Worm (Caenorhabditis elegans) whole organism, mixed stage, embryonic: ENCODE data around the gene txt-3.
A peak's percentile ranks its signal among the peaks of the same experiment; 100 is the strongest.

ENCODE experiments used
- M03D4.4 ChIP-seq: sonication (generic microtip); optimal IDR thresholded peaks from 2 replicates; lab custom pipeline; 2017; ENCODE audit warnings: mild to moderate bottlenecking, missing genetic modification characterization, missing compliant biosample characterization
- bed-3 ChIP-seq: fragments of 200-800 bp; sonication (Bioruptor generic); optimal IDR thresholded peaks from 3 replicates; lab custom pipeline; 2018; ENCODE audit warnings: mild to moderate bottlenecking, missing genetic modification characterization, moderate library complexity, missing compliant biosample characterization
- blmp-1 ChIP-seq: fragments of 150-350 bp; optimal IDR thresholded peaks from 2 replicates; lab custom pipeline; 2014; ENCODE audit warnings: missing biosample characterization, missing genetic modification characterization
- ceh-39 ChIP-seq: fragments of 150-350 bp; optimal IDR thresholded peaks from 2 replicates; lab custom pipeline; 2014; ENCODE audit warnings: missing biosample characterization, missing genetic modification characterization
- ceh-43 ChIP-seq: fragments of 200-800 bp; sonication (Bioruptor generic); optimal IDR thresholded peaks from 2 replicates; lab custom pipeline; 2018; ENCODE audit warnings: mild to moderate bottlenecking, missing genetic modification characterization, moderate library complexity, missing compliant biosample characterization
- ces-1 ChIP-seq: fragments of 150-350 bp; optimal IDR thresholded peaks from 2 replicates; lab custom pipeline; 2014; ENCODE audit warnings: missing biosample characterization, missing genetic modification reagents, missing genetic modification characterization
- cnd-1 ChIP-seq: fragments of 200-800 bp; sonication (Bioruptor generic); optimal IDR thresholded peaks from 2 replicates; lab custom pipeline; 2018; ENCODE audit warnings: mild to moderate bottlenecking, missing genetic modification characterization, missing compliant biosample characterization
- elt-1 ChIP-seq: sonication (generic microtip); optimal IDR thresholded peaks from 2 replicates; lab custom pipeline; 2017; ENCODE audit warnings: missing genetic modification characterization, mild to moderate bottlenecking, missing compliant biosample characterization, antibody characterized with exemption, moderate library complexity, borderline replicate concordance; ENCODE audit not compliant: insufficient read depth
- elt-3 ChIP-seq: fragments of 150-350 bp; optimal IDR thresholded peaks from 2 replicates; lab custom pipeline; 2014; ENCODE audit warnings: missing biosample characterization, missing genetic modification characterization
- flh-1 ChIP-seq: fragments of 200-800 bp; sonication (Bioruptor generic); optimal IDR thresholded peaks from 2 replicates; lab custom pipeline; 2018; ENCODE audit warnings: mild to moderate bottlenecking, missing genetic modification characterization, moderate library complexity, missing compliant biosample characterization
- ham-2 ChIP-seq: fragments of 200-800 bp; sonication (Bioruptor generic); optimal IDR thresholded peaks from 2 replicates; lab custom pipeline; 2018; ENCODE audit warnings: mild to moderate bottlenecking, missing genetic modification characterization, missing compliant biosample characterization
- lin-13 ChIP-seq: fragments of 150-350 bp; optimal IDR thresholded peaks from 2 replicates; lab custom pipeline; 2014; ENCODE audit warnings: missing biosample characterization, missing genetic modification characterization
- lin-32 ChIP-seq: fragments of 200-800 bp; sonication (Bioruptor generic); optimal IDR thresholded peaks from 2 replicates; lab custom pipeline; 2018; ENCODE audit warnings: mild to moderate bottlenecking, missing genetic modification characterization, missing compliant biosample characterization
- lsy-2 ChIP-seq: fragments of 150-350 bp; optimal IDR thresholded peaks from 2 replicates; lab custom pipeline; 2014; ENCODE audit warnings: missing biosample characterization, missing genetic modification characterization
- mep-1 ChIP-seq: fragments of 150-350 bp; optimal IDR thresholded peaks from 2 replicates; lab custom pipeline; 2017; ENCODE audit warnings: missing biosample characterization, missing genetic modification reagents, missing genetic modification characterization, inconsistent platforms
- mls-2 ChIP-seq: sonication (generic microtip); optimal IDR thresholded peaks from 2 replicates; lab custom pipeline; 2016; ENCODE audit warnings: mild to moderate bottlenecking, missing genetic modification characterization, moderate library complexity, missing compliant biosample characterization
- nhr-12 ChIP-seq: fragments of 150-350 bp; optimal IDR thresholded peaks from 2 replicates; lab custom pipeline; 2014; ENCODE audit warnings: missing biosample characterization, missing genetic modification characterization
- nhr-2 ChIP-seq: fragments of 150-350 bp; optimal IDR thresholded peaks from 2 replicates; lab custom pipeline; 2014; ENCODE audit warnings: missing biosample characterization, missing genetic modification characterization
- nhr-237 ChIP-seq: fragments of 150-350 bp; optimal IDR thresholded peaks from 2 replicates; lab custom pipeline; 2014; ENCODE audit warnings: missing biosample characterization, missing genetic modification characterization
- nhr-28 ChIP-seq: fragments of 150-350 bp; optimal IDR thresholded peaks from 2 replicates; lab custom pipeline; 2014; ENCODE audit warnings: missing biosample characterization, missing genetic modification characterization
- nhr-76 ChIP-seq: sonication (generic microtip); optimal IDR thresholded peaks from 2 replicates; lab custom pipeline; 2017; ENCODE audit warnings: missing biosample characterization, missing genetic modification characterization
- sem-2 ChIP-seq: fragments of 200-800 bp; sonication (Bioruptor generic); optimal IDR thresholded peaks from 2 replicates; lab custom pipeline; 2018; ENCODE audit warnings: mild to moderate bottlenecking, missing genetic modification characterization, missing compliant biosample characterization
- sptf-1 ChIP-seq: sonication (generic microtip); optimal IDR thresholded peaks from 2 replicates; lab custom pipeline; 2017; ENCODE audit warnings: mild to moderate bottlenecking, missing genetic modification characterization, moderate library complexity, missing compliant biosample characterization
- tbx-8 ChIP-seq: fragments of 200-800 bp; sonication (Bioruptor generic); optimal IDR thresholded peaks from 2 replicates; lab custom pipeline; 2018; ENCODE audit warnings: mild to moderate bottlenecking, missing genetic modification characterization, moderate library complexity, missing compliant biosample characterization
- unc-120 ChIP-seq: sonication (generic microtip); optimal IDR thresholded peaks from 2 replicates; lab custom pipeline; 2017; ENCODE audit warnings: missing genetic modification characterization, missing compliant biosample characterization; ENCODE audit not compliant: poor library complexity, severe bottlenecking
- unc-39 ChIP-seq: fragments of 150-350 bp; optimal IDR thresholded peaks from 2 replicates; lab custom pipeline; 2014; ENCODE audit warnings: missing biosample characterization, missing genetic modification characterization
- zip-8 ChIP-seq: fragments of 150-350 bp; optimal IDR thresholded peaks from 2 replicates; lab custom pipeline; 2014; ENCODE audit warnings: missing biosample characterization, missing genetic modification characterization
- ztf-11 ChIP-seq: fragments of 150-350 bp; optimal IDR thresholded peaks from 2 replicates; lab custom pipeline; 2014; ENCODE audit warnings: missing biosample characterization, missing genetic modification characterization

Gene txt-3

DNA sequence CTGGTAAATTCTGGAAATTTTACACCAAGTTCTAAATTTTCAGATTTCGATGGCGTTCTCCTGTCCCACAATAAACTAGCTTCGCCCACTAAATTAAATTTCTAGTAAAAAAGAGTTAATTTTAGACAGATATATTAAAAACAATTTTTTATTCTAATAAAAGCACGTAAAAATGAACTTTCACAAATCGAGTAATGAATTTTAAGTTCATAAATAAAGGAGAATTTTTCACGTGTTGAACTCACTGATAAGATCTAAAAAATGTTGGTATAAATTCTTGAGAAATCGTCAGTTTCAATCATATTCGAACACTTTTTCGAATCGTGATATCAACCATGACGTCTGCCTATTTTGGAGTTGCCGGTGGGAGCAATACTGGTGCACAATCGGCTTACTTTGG, 32.1 kb downstream of the txt-3 start, which contains the start of gene ssq-2:
ssq-2 (plus strand) TSS at position 301 of the 400 bp plus-strand sequence.
- TF ChIP-seq blmp-1 (no peak), nhr-12 (tag; lab: Kevin White, UChicago) (no peak), ceh-39 (tag; lab: Kevin White, UChicago) (no peak), M03D4.4 (tag; lab: Kevin White, UChicago) (no peak), unc-39 (tag; lab: Kevin White, UChicago) (no peak)

- no peak for TF ChIP-seq cnd-1 (tag; lab: Kevin White, UChicago)
- no peak for TF ChIP-seq bed-3 (GFP tag; lab: Kevin White, UChicago)
- no peak for TF ChIP-seq ham-2 (GFP tag; lab: Kevin White, UChicago)
- TF ChIP-seq lsy-2: no peak
- TF ChIP-seq nhr-237: no peak
- TF ChIP-seq lin-13: no peak
- TF ChIP-seq ceh-39 (tag; lab: Kevin White, UChicago): no peak
- no peak for TF ChIP-seq zip-8
- TF ChIP-seq unc-120 (tag; lab: Kevin White, UChicago): no peak
- TF ChIP-seq nhr-2 (tag; lab: Kevin White, UChicago): no peak
- no peak for TF ChIP-seq sem-2 (GFP tag; lab: Kevin White, UChicago)
- no peak for TF ChIP-seq ceh-43 (GFP tag; lab: Kevin White, UChicago)
Observed at ce11 chrIV:4996956-4997355, 33.2 kb downstream of the txt-3 start.

DNA sequence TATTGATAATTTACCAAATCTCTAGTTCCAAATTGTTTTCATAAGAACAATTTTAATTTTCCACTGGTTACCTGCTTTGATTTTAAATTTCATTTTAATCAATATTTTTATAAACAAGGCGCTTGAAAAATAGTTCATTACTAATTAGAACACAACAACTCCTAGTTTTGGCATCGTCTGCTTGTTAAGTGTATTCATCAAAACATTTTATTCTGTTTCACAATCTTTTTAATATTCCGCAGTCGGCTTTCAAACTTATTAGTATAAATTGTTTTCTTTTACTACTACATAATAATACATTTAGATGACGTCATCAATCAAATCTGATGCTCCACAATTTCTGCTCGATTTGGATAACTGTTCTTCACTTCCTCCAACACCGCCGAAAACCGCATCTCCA, 38.7 kb downstream of the txt-3 start, which contains the start of gene pes-1:
pes-1 (plus strand) TSS at position 301 of the 400 bp plus-strand sequence.
- peak; percentile 30 for TF ChIP-seq zip-8
- no peak for TF ChIP-seq nhr-237
- TF ChIP-seq, all 35 proteins: peak for 1

DNA sequence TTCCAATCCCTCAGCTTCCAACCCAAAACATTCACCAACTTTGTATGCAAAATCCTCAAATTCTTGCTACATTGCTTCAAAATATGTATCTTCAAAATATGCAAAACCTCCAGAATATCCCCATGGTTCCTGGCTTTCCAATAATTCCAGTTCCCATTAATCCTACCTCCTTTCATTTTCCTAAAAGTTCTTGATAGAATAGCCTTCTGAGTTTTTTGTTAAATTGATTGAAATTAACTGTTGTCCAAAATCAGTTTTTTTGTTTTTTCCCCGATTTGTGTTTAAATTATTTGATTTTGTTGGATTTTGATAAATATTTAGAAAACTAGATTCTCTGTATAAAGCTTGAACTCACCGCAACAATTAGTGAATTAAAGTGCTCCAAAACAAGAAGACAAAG, 41.4 kb downstream of the txt-3 start:
- no peak for TF ChIP-seq ztf-11 (tag; lab: Kevin White, UChicago)
- no peak for TF ChIP-seq unc-120 (tag; lab: Kevin White, UChicago)
- no peak for TF ChIP-seq elt-1 (tag; lab: Kevin White, UChicago)
- TF ChIP-seq bed-3 (GFP tag; lab: Kevin White, UChicago): no peak
- no peak for TF ChIP-seq lin-32 (GFP tag; lab: Kevin White, UChicago)
- no peak for TF ChIP-seq unc-39 (tag; lab: Kevin White, UChicago)
- no peak for TF ChIP-seq ces-1 (GFP tag; lab: Kevin White, UChicago)
- TF ChIP-seq zip-8: no peak
- TF ChIP-seq elt-3 (tag; lab: Kevin White, UChicago): no peak
- TF ChIP-seq ceh-43 (GFP tag; lab: Kevin White, UChicago): no peak
- TF ChIP-seq nhr-28 (tag; lab: Kevin White, UChicago): no peak
- TF ChIP-seq nhr-2 (tag; lab: Kevin White, UChicago): no peak

DNA sequence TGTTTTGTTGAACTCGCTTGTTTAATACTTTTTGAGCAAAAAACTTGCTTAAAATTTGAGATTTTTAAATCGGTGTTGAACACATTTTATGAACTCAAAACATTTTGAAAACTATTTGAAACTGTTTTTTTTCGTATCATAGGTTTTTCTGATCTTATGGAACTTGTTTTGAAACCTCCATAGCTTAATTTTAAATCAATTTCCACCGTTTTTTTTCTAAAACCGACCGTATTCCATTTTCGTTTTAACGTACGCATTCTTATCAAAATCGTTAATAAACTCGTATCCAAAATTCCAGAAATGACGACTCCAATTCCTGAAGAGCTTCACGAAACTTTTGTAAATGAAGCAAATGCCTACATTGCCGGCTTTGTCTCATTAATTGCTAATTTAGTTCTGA, 44.6 kb downstream of the txt-3 start, which contains the start of gene srm-2:
srm-2 (plus strand) TSS at position 301 of the 400 bp plus-strand sequence.
- TF ChIP-seq ceh-39 (tag; lab: Kevin White, UChicago): no peak
- TF ChIP-seq cnd-1 (tag; lab: Kevin White, UChicago): no peak
- TF ChIP-seq ces-1 (GFP tag; lab: Kevin White, UChicago): no peak
- TF ChIP-seq mls-2 (tag; lab: Kevin White, UChicago): no peak
- TF ChIP-seq sptf-1 (tag; lab: Kevin White, UChicago): no peak
- no peak for TF ChIP-seq elt-3 (tag; lab: Kevin White, UChicago)
- TF ChIP-seq flh-1 (GFP tag; lab: Kevin White, UChicago): no peak
- TF ChIP-seq sem-2 (GFP tag; lab: Kevin White, UChicago): no peak
- no peak for TF ChIP-seq bed-3 (GFP tag; lab: Kevin White, UChicago)
- TF ChIP-seq tbx-8 (GFP tag; lab: Kevin White, UChicago): no peak
- no peak for TF ChIP-seq mep-1 (tag; lab: Kevin White, UChicago)
- TF ChIP-seq blmp-1: no peak
- no peak for TF ChIP-seq lsy-2

DNA sequence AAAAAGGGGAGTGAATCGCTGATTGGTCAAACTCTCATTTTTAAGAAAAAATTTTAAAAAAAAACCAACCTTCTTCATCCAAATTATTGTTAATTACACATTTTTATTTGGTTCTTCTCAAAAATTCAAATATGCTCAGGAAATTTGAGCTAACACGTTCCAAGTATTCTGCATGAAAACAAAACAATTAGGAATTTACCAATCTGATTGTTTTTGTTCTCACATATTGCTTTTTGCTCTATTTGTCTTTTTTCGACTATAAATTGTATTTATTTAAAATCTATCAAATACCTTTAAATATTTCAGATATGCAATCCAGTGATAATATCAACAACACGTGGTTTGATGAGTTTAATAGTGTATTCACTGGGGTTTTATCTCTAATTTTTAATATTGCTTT, 48.5 kb downstream of the txt-3 start, which contains the start of gene srm-1:
srm-1 (plus strand) TSS at position 301 of the 400 bp plus-strand sequence.
- TF ChIP-seq lsy-2 (no peak), lin-13 (no peak), zip-8 (no peak), nhr-28 (tag; lab: Kevin White, UChicago) (no peak), elt-1 (tag; lab: Kevin White, UChicago) (no peak), nhr-76 (tag; lab: Kevin White, UChicago) (no peak)
